Worm (Caenorhabditis elegans): ENCODE data around the gene cyn-17.

DNA sequence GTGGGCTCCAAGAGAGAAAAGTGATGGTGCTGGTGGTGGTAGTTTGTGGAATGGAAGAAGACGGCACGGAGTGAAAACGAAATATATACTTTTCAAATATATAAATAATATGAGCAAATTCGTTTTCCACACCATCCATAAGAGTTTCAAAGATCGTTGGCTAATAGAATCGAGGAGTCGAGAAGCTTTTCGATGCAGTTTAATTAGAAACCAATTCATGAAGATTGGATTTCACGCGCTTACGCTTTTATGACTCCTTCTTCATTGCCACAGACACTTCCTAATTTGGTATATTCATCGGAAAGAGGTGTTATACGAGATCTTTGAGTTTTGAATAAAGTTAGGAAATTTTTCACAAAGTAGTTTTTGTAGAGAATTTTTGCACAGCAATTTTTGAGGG is 51.2 kb downstream of the cyn-17 start:
- TF ChIP-seq ceh-82 (tag; optimal IDR thresholded peaks at IDR 0.05), result no peak
- TF ChIP-seq lin-11 (tag; optimal IDR thresholded peaks at IDR 0.05), result no peak
- TF ChIP-seq nhr-237 (tag; optimal IDR thresholded peaks at IDR 0.05), result no peak
- no peak for TF ChIP-seq ztf-4 (tag; optimal IDR thresholded peaks at IDR 0.05)
- TF ChIP-seq unc-39 (tag; optimal IDR thresholded peaks at IDR 0.05), result no peak
- no peak for TF ChIP-seq alr-1 (tag; optimal IDR thresholded peaks at IDR 0.05)
- TF ChIP-seq aly-2 (tag; optimal IDR thresholded peaks at IDR 0.05), result no peak
- TF ChIP-seq nhr-77 (tag; optimal IDR thresholded peaks at IDR 0.05), result no peak
- TF ChIP-seq lin-39 (tag; optimal IDR thresholded peaks at IDR 0.05), result no peak
- no peak for TF ChIP-seq nhr-25 (tag; optimal IDR thresholded peaks at IDR 0.05)
- no peak for TF ChIP-seq dmd-4 (tag; optimal IDR thresholded peaks at IDR 0.05)
- TF ChIP-seq ZK546.5 (tag; optimal IDR thresholded peaks at IDR 0.05), result no peak
- no peak for TF ChIP-seq nhr-6 (tag; optimal IDR thresholded peaks at IDR 0.05)
- no peak for TF ChIP-seq fos-1 (tag; optimal IDR thresholded peaks at IDR 0.05)

Data from whole organism, L2 larva.